Worm (Caenorhabditis elegans) whole organism, L4 larva: ENCODE measurements around the gene C03H5.4.

Experiments used
- Y5F2A.4 ChIP-seq: fragments of 200-800 bp; sonication (Bioruptor generic); optimal IDR thresholded peaks from 2 replicates; lab custom pipeline; 2018; ENCODE audit warnings: mild to moderate bottlenecking, missing genetic modification characterization, missing compliant biosample characterization
- dpl-1 ChIP-seq: fragments of 150-350 bp; optimal IDR thresholded peaks from 2 replicates; lab custom pipeline; 2014; ENCODE audit warnings: missing biosample characterization, missing genetic modification reagents, missing genetic modification characterization
- dve-1 ChIP-seq: sonication (generic microtip); optimal IDR thresholded peaks from 2 replicates; lab custom pipeline; 2017; ENCODE audit warnings: antibody characterized with exemption, mild to moderate bottlenecking, missing genetic modification characterization, missing compliant biosample characterization; ENCODE audit not compliant: insufficient read depth
- snpc-4 ChIP-seq: fragments of 150-350 bp; optimal IDR thresholded peaks from 2 replicates; lab custom pipeline; 2014; ENCODE audit warnings: missing biosample characterization, missing genetic modification characterization

DNA sequence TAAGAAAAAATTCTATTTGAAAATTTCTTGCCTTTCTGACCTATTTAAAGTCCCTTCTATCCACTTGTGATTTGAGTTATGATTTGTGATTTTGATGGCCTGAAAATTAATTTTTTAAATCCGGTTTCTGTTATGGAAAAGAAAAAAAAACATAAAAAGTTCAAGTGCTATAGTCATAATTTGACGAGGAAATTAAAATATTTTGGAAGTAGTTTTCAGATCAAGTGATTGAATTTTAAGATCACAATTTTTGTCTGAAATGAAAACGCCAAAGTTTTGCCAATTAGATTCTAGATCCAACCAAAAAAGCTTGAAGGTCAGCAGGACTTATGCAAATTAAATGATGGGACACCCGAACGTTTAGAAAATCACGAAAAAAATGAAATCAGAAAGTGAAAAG, 7.6 kb upstream of the C03H5.4 start, which contains the start of gene ptr-3:
- no peak for TF ChIP-seq snpc-4 (tag; lab: Kevin White, UChicago)
- no peak for TF ChIP-seq dpl-1 (GFP tag; lab: Kevin White, UChicago)
- no peak for TF ChIP-seq Y5F2A.4 (GFP tag; lab: Kevin White, UChicago)
- TF ChIP-seq dve-1 (tag; lab: Kevin White, UChicago), result no peak
